Worm (Caenorhabditis elegans): Measurements from ENCODE around the gene oig-4.

- TF ChIP-seq lin-13 (tag; optimal IDR thresholded peaks at IDR 0.05) (no peak), nhr-76 (tag; optimal IDR thresholded peaks at IDR 0.05) (no peak), nhr-28 (tag; optimal IDR thresholded peaks at IDR 0.05) (no peak), mls-2 (tag; optimal IDR thresholded peaks at IDR 0.05) (no peak), pha-4 (tag; optimal IDR thresholded peaks at IDR 0.05) (no peak), drap-1 (GFP tag; optimal IDR thresholded peaks at IDR 0.05) (no peak), unc-39 (tag; optimal IDR thresholded peaks at IDR 0.05) (no peak), nhr-12 (tag; optimal IDR thresholded peaks at IDR 0.05) (no peak), ceh-39 (tag; optimal IDR thresholded peaks at IDR 0.05) (no peak)
These were observed 29.9 kb downstream of the oig-4 start for ce11 chrII:7643214-7643613.
